Fruit fly (Drosophila melanogaster) whole organism, embryonic: ENCODE results near the gene CG7079.

ENCODE experiments used
- Awh ChIP-seq: fragments of 200-800 bp; sonication (Bioruptor generic); IDR thresholded peaks from 2 replicates; pipeline ENCODE4, ENCODE4 v1.3.6; 2022; ENCODE audit warnings: missing biosample characterization, missing genetic modification characterization
- B-H1 ChIP-seq: fragments of 200-800 bp; sonication (Bioruptor generic); IDR thresholded peaks from 3 replicates; pipeline ENCODE4 v1.3.6; 2022; ENCODE audit warnings: missing biosample characterization, missing genetic modification characterization
- B-H2 ChIP-seq: fragments of 200-800 bp; sonication (Bioruptor generic); optimal IDR thresholded peaks from 2 replicates; lab custom pipeline; 2018; ENCODE audit warnings: missing biosample characterization, mild to moderate bottlenecking, missing genetic modification characterization
- BEAF-32 ChIP-seq: fragments of 200-800 bp; sonication (Bioruptor generic); optimal IDR thresholded peaks from 3 replicates; lab custom pipeline; 2017; ENCODE audit warnings: missing biosample characterization, missing genetic modification characterization, mild to moderate bottlenecking, moderate library complexity, missing genetic modification reagents
- C15 ChIP-seq: fragments of 200-800 bp; sonication (Bioruptor generic); IDR thresholded peaks from 3 replicates; pipeline ENCODE4 v1.3.6; 2022; ENCODE audit warnings: missing biosample characterization, missing genetic modification characterization
- CG10543 ChIP-seq: fragments of 200-800 bp; sonication (Bioruptor generic); optimal IDR thresholded peaks from 3 replicates; lab custom pipeline; 2017; ENCODE audit warnings: missing biosample characterization, mild to moderate bottlenecking, missing genetic modification characterization, moderate library complexity
- CG12071 ChIP-seq: fragments of 200-800 bp; sonication (Bioruptor generic); optimal IDR thresholded peaks from 3 replicates; lab custom pipeline; 2018; ENCODE audit warnings: missing biosample characterization, mild to moderate bottlenecking, missing genetic modification characterization
- CG15073 ChIP-seq: fragments of 200-800 bp; sonication (Bioruptor generic); optimal IDR thresholded peaks from 2 replicates; lab custom pipeline; 2016; ENCODE audit warnings: missing biosample characterization, missing genetic modification characterization
- CG1602 ChIP-seq: fragments of 200-800 bp; sonication (Bioruptor generic); optimal IDR thresholded peaks from 3 replicates; lab custom pipeline; 2016; ENCODE audit warnings: missing biosample characterization, missing genetic modification characterization
- CG17328 ChIP-seq: fragments of 200-800 bp; sonication (Bioruptor generic); IDR thresholded peaks from 2 replicates; pipeline ENCODE4 v1.3.6; 2022; ENCODE audit warnings: missing biosample characterization, missing genetic modification characterization
- CG2678 ChIP-seq: fragments of 200-800 bp; sonication (Bioruptor generic); optimal IDR thresholded peaks from 3 replicates; lab custom pipeline; 2019; ENCODE audit warnings: missing biosample characterization, mild to moderate bottlenecking, missing genetic modification characterization, moderate library complexity
- CG2875 ChIP-seq: fragments of 200-800 bp; sonication (Bioruptor generic); optimal IDR thresholded peaks from 2 replicates; lab custom pipeline; 2017; ENCODE audit warnings: missing biosample characterization, mild to moderate bottlenecking, missing genetic modification characterization, missing genetic modification reagents
- CG30431 ChIP-seq: fragments of 200-800 bp; sonication (Bioruptor generic); optimal IDR thresholded peaks from 2 replicates; lab custom pipeline; 2017; ENCODE audit warnings: missing biosample characterization, missing genetic modification characterization
- CG31224 ChIP-seq: fragments of 200-800 bp; sonication (Bioruptor generic); IDR thresholded peaks from 2 replicates; pipeline ENCODE4 v1.3.6; 2022; ENCODE audit warnings: missing biosample characterization, missing genetic modification characterization
- CG34422 ChIP-seq: fragments of 200-800 bp; sonication (Bioruptor generic); IDR thresholded peaks from 3 replicates; pipeline ENCODE4 v1.3.6; 2022; ENCODE audit warnings: missing biosample characterization, missing genetic modification characterization
- CG3726 ChIP-seq: fragments of 200-800 bp; sonication (Bioruptor generic); IDR thresholded peaks from 3 replicates; pipeline ENCODE4, ENCODE4 v1.3.6; 2022; ENCODE audit warnings: missing biosample characterization, missing genetic modification characterization
- CG5245 ChIP-seq: fragments of 200-800 bp; sonication (Bioruptor generic); optimal IDR thresholded peaks from 3 replicates; lab custom pipeline; 2016; ENCODE audit warnings: missing biosample characterization, missing genetic modification characterization
- CG6254 ChIP-seq: fragments of 200-800 bp; sonication (Bioruptor generic); optimal IDR thresholded peaks from 3 replicates; lab custom pipeline; 2017; ENCODE audit warnings: mild to moderate bottlenecking, missing biosample characterization, missing genetic modification reagents, missing genetic modification characterization
- CG6654 ChIP-seq: fragments of 200-800 bp; sonication (Bioruptor generic); optimal IDR thresholded peaks from 2 replicates; lab custom pipeline; 2017; ENCODE audit warnings: missing biosample characterization, mild to moderate bottlenecking, missing genetic modification characterization
- CG7357 ChIP-seq: fragments of 200-800 bp; sonication (Bioruptor generic); IDR thresholded peaks from 3 replicates; pipeline ENCODE4 v1.3.6; 2022; ENCODE audit warnings: missing biosample characterization, missing genetic modification characterization
- CG7745 ChIP-seq: fragments of 200-800 bp; sonication (Bioruptor generic); optimal IDR thresholded peaks from 2 replicates; lab custom pipeline; 2018; ENCODE audit warnings: missing biosample characterization, mild to moderate bottlenecking, missing genetic modification characterization, moderate library complexity
- CG8388 ChIP-seq: fragments of 200-800 bp; sonication (Bioruptor generic); optimal IDR thresholded peaks from 2 replicates; lab custom pipeline; 2019; ENCODE audit warnings: missing biosample characterization, mild to moderate bottlenecking, missing genetic modification characterization, moderate library complexity
- CG9215 ChIP-seq: fragments of 200-800 bp; sonication (Bioruptor generic); IDR thresholded peaks from 2 replicates; pipeline ENCODE4 v1.3.6; 2022; ENCODE audit warnings: missing biosample characterization, missing genetic modification characterization
- CrebB ChIP-seq: fragments of 200-800 bp; sonication (Bioruptor generic); optimal IDR thresholded peaks from 3 replicates; lab custom pipeline; 2018; ENCODE audit warnings: missing biosample characterization, mild to moderate bottlenecking, missing genetic modification characterization
- Deaf1 ChIP-seq: fragments of 200-800 bp; optimal IDR thresholded peaks from 3 replicates; lab custom pipeline; 2019; ENCODE audit warnings: missing biosample characterization, mild to moderate bottlenecking, missing genetic modification characterization, moderate library complexity
- Doc2 ChIP-seq: fragments of 200-800 bp; sonication (Bioruptor generic); IDR thresholded peaks from 2 replicates; pipeline ENCODE4 v1.3.6; 2022; ENCODE audit warnings: missing biosample characterization, missing genetic modification characterization
- Dp ChIP-seq: fragments of 200-800 bp; sonication (Bioruptor generic); optimal IDR thresholded peaks from 2 replicates; lab custom pipeline; 2018; ENCODE audit warnings: missing biosample characterization, mild to moderate bottlenecking, missing genetic modification characterization, moderate library complexity
- H2.0 ChIP-seq: fragments of 200-800 bp; sonication (Bioruptor generic); IDR thresholded peaks from 2 replicates; pipeline ENCODE4 v1.3.6; 2022; ENCODE audit warnings: missing biosample characterization, missing genetic modification characterization
- Hr51 ChIP-seq, 2 experiments: fragments of 200-800 bp; sonication (Bioruptor generic); optimal IDR thresholded peaks; 2 replicates in 1 of 2; 3 replicates in 1 of 2; lab custom pipeline; 2016 to 2018; ENCODE audit warnings: missing biosample characterization in 2 of 2, missing genetic modification characterization in 2 of 2, mild to moderate bottlenecking in 1 of 2, moderate library complexity in 1 of 2
- Lhr ChIP-seq: fragments of 200-800 bp; sonication (Bioruptor generic); optimal IDR thresholded peaks from 3 replicates; lab custom pipeline; 2017; ENCODE audit warnings: mild to moderate bottlenecking, missing biosample characterization, missing genetic modification reagents, missing genetic modification characterization
- Lpt ChIP-seq: fragments of >200 bp; optimal IDR thresholded peaks from 2 replicates; lab custom pipeline; 2018; ENCODE audit warnings: missing biosample characterization, missing genetic modification characterization
- Spps ChIP-seq: fragments of 200-800 bp; sonication (Bioruptor generic); optimal IDR thresholded peaks from 2 replicates; lab custom pipeline; 2018; ENCODE audit warnings: missing biosample characterization, mild to moderate bottlenecking, missing genetic modification characterization
- Sry-β ChIP-seq: fragments of 200-800 bp; sonication (Bioruptor generic); optimal IDR thresholded peaks from 2 replicates; lab custom pipeline; 2018; ENCODE audit warnings: missing biosample characterization, mild to moderate bottlenecking, missing genetic modification characterization, moderate library complexity
- al ChIP-seq: fragments of 200-800 bp; sonication (Bioruptor generic); IDR thresholded peaks from 2 replicates; pipeline ENCODE4 v1.3.6; 2022; ENCODE audit warnings: missing biosample characterization, missing genetic modification characterization
- aop ChIP-seq: fragments of 200-800 bp; sonication (Bioruptor generic); IDR thresholded peaks from 2 replicates; pipeline ENCODE4 v1.3.6; 2022; ENCODE audit warnings: missing biosample characterization, missing genetic modification characterization
- dan ChIP-seq: fragments of 200-800 bp; sonication (Bioruptor generic); IDR thresholded peaks from 2 replicates; pipeline ENCODE4 v1.3.6; 2022; ENCODE audit warnings: missing biosample characterization, missing genetic modification characterization
- dmrt11E ChIP-seq: fragments of 200-800 bp; sonication (Bioruptor generic); optimal IDR thresholded peaks from 3 replicates; lab custom pipeline; 2018; ENCODE audit warnings: missing biosample characterization, mild to moderate bottlenecking, missing genetic modification characterization, moderate library complexity
- dpn ChIP-seq, 2 experiments: fragments of 200-800 bp; sonication (Bioruptor generic); optimal IDR thresholded peaks; 3 replicates each; lab custom pipeline; 2016; ENCODE audit warnings: missing biosample characterization in 2 of 2, missing genetic modification characterization in 2 of 2
- ems ChIP-seq: fragments of 200-800 bp; sonication (Bioruptor generic); optimal IDR thresholded peaks from 3 replicates; lab custom pipeline; 2016; ENCODE audit warnings: missing biosample characterization, missing genetic modification characterization
- gfzf ChIP-seq: fragments of 200-800 bp; sonication (Bioruptor generic); optimal IDR thresholded peaks from 2 replicates; lab custom pipeline; 2016; ENCODE audit warnings: missing biosample characterization, mild to moderate bottlenecking, missing genetic modification characterization, moderate library complexity
- grn ChIP-seq: fragments of 200-800 bp; sonication (Bioruptor generic); optimal IDR thresholded peaks from 3 replicates; lab custom pipeline; 2017; ENCODE audit warnings: missing biosample characterization, missing genetic modification characterization
- ind ChIP-seq: fragments of 200-800 bp; sonication (Bioruptor generic); optimal IDR thresholded peaks from 3 replicates; lab custom pipeline; 2016; ENCODE audit warnings: missing biosample characterization, missing genetic modification characterization
- jing ChIP-seq: fragments of 200-800 bp; sonication (Bioruptor generic); optimal IDR thresholded peaks from 2 replicates; lab custom pipeline; 2018; ENCODE audit warnings: missing biosample characterization, mild to moderate bottlenecking, missing genetic modification characterization
- kni ChIP-seq: fragments of 200-800 bp; sonication (Bioruptor generic); optimal IDR thresholded peaks from 3 replicates; lab custom pipeline; 2017; ENCODE audit warnings: mild to moderate bottlenecking, missing biosample characterization, missing genetic modification reagents, missing genetic modification characterization
- lilli ChIP-seq: fragments of 200-800 bp; sonication (Bioruptor generic); optimal IDR thresholded peaks from 3 replicates; lab custom pipeline; 2016; ENCODE audit warnings: missing biosample characterization, missing genetic modification characterization
- nau ChIP-seq: fragments of 200-800 bp; sonication (Bioruptor generic); optimal IDR thresholded peaks from 3 replicates; lab custom pipeline; 2017; ENCODE audit warnings: missing biosample characterization, mild to moderate bottlenecking, missing genetic modification characterization, missing genetic modification reagents
- ro ChIP-seq: fragments of 200-800 bp; sonication (Bioruptor generic); IDR thresholded peaks from 2 replicates; pipeline ENCODE4 v1.3.6; 2022; ENCODE audit warnings: missing biosample characterization, missing genetic modification characterization
- tll ChIP-seq, 2 experiments: fragments of 200-800 bp in 1 of 2; fragments of >200 bp in 1 of 2; sonication (Bioruptor generic) in 1 of 2; optimal IDR thresholded peaks; 2 replicates each; lab custom pipeline; 2017 to 2019; ENCODE audit warnings: missing biosample characterization in 2 of 2, missing genetic modification characterization in 2 of 2, mild to moderate bottlenecking in 1 of 2, moderate library complexity in 1 of 2
- tx ChIP-seq: fragments of 200-800 bp; sonication (Bioruptor generic); optimal IDR thresholded peaks from 2 replicates; lab custom pipeline; 2016; ENCODE audit warnings: missing biosample characterization, missing genetic modification characterization
- unc-4 ChIP-seq: fragments of 200-800 bp; sonication (Bioruptor generic); IDR thresholded peaks from 2 replicates; pipeline ENCODE4 v1.3.6; 2022; ENCODE audit warnings: missing biosample characterization, missing genetic modification characterization; ENCODE audit not compliant: partially characterized antibody

Gene CG7079

DNA sequence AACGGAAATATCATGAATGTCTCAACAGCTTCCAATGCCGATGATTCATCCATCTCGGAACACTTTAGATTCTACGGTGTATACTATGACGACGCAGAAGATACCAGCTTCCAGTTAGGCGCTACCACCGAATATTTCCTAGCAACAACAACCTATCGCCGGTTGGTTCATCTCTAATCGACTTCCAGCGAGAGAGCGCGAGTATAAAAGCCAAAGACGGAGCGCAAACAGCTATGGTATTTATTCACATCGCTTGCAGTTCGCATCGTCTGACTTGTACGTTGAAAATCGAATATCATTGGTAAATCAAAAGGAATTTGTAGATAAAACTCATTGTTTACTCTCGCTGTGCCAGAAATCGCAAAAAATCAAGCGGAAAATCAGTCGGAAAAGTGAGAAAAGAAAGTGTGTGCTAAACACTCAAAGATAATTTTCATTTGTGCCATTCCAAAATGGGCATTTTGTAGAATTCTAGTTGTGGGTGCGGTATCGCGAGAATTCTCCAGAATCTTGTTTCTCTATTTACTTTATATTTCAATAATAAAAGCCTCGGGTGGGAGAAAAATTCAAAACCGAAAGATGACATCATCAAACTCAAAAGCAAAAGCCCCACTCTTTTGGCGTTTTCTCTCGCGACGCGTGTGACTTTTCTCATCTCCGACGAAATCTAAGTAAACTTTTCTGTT is 16.5 kb upstream of the CG7079 start, which contains the start of gene AnxB9 (continued):
- no peak for TF ChIP-seq H2.0 (GFP tag; lab: Robert Waterston, UW)
- TF ChIP-seq ind (GFP tag; lab: Kevin White, UChicago), result no peak
- TF ChIP-seq Deaf1 (tag; lab: Kevin White, UChicago), result peak; percentile 30
- no peak for TF ChIP-seq Lpt (GFP tag; lab: Kevin White, UChicago)
- TF ChIP-seq CG8388, result no peak
- no peak for TF ChIP-seq CG9215
- TF ChIP-seq CG1602 (GFP tag; lab: Kevin White, UChicago), result no peak
- TF ChIP-seq Spps (tag; lab: Kevin White, UChicago), result no peak
- peak; percentile 29; the same call in 1 of the 2 replicates for TF ChIP-seq CG17328 (GFP tag; lab: Robert Waterston, UW)
- peak; percentile 50 for TF ChIP-seq CrebB (tag; lab: Kevin White, UChicago)
- peak; percentile 34 for TF ChIP-seq nau (GFP tag; lab: Kevin White, UChicago)
- TF ChIP-seq CG6254 (GFP tag; lab: Kevin White, UChicago), result no peak
- TF ChIP-seq C15 (GFP tag; lab: Robert Waterston, UW), result no peak
- TF ChIP-seq kni (GFP tag; lab: Kevin White, UChicago), result no peak
- TF ChIP-seq Hr51 (GFP tag; optimal IDR thresholded peaks at IDR 0.05; lab: Kevin White, UChicago), result no peak
- TF ChIP-seq ro, result no peak
- no peak for TF ChIP-seq CG31224
- TF ChIP-seq B-H1 (GFP tag; lab: Robert Waterston, UW), result no peak
- no peak for TF ChIP-seq CG7745 (tag; lab: Kevin White, UChicago)
- peak; percentile 23 to 53 for TF ChIP-seq dpn (GFP tag; optimal IDR thresholded peaks at IDR 0.05; lab: Kevin White, UChicago)
- no peak for TF ChIP-seq CG2875 (GFP tag; lab: Kevin White, UChicago)
- TF ChIP-seq al, result no peak
- no peak; the same call in 1 of the 2 replicates for TF ChIP-seq Awh (GFP tag; lab: Robert Waterston, UW)
- TF ChIP-seq Dp (GFP tag; lab: Kevin White, UChicago), result no peak
- TF ChIP-seq Doc2 (GFP tag; lab: Robert Waterston, UW), result no peak
- TF ChIP-seq CG34422 (GFP tag; lab: Robert Waterston, UW), result peak; percentile 54; the same call in 1 of the 3 replicates
- TF ChIP-seq Sry-β (GFP tag; lab: Kevin White, UChicago), result no peak
- no peak; the same call in 1 of the 2 replicates for TF ChIP-seq unc-4 (GFP tag; lab: Robert Waterston, UW)
- TF ChIP-seq CG3726 (GFP tag; lab: Robert Waterston, UW), result no peak
- peak; percentile 31 for TF ChIP-seq grn (GFP tag; lab: Kevin White, UChicago)
- TF ChIP-seq BEAF-32, result no peak
- no peak for TF ChIP-seq ems
- TF ChIP-seq CG12071, result peak; percentile 70
- peak; percentile 47 for TF ChIP-seq lilli (GFP tag; lab: Kevin White, UChicago)
- no peak for TF ChIP-seq CG15073 (GFP tag; lab: Kevin White, UChicago)
- no peak for TF ChIP-seq tll (GFP tag; optimal IDR thresholded peaks at IDR 0.05; lab: Kevin White, UChicago)
- TF ChIP-seq tx, result no peak
- TF ChIP-seq aop, result no peak
- no peak for TF ChIP-seq CG5245
- no peak for TF ChIP-seq dan (GFP tag; lab: Robert Waterston, UW)
- TF ChIP-seq gfzf (GFP tag; lab: Kevin White, UChicago), result no peak
- TF ChIP-seq CG6654 (GFP tag; lab: Kevin White, UChicago), result no peak
- no peak for TF ChIP-seq CG30431
- TF ChIP-seq CG10543 (GFP tag; lab: Kevin White, UChicago), result peak; percentile 70
- no peak for TF ChIP-seq Lhr (GFP tag; lab: Kevin White, UChicago)
- no peak for TF ChIP-seq jing
- no peak for TF ChIP-seq CG7357 (GFP tag; lab: Robert Waterston, UW)
- peak; percentile 37 for TF ChIP-seq CG2678 (tag; lab: Kevin White, UChicago)
- no peak for TF ChIP-seq dmrt11E (tag; lab: Kevin White, UChicago)
- peak; percentile 34 for TF ChIP-seq B-H2 (GFP tag; lab: Kevin White, UChicago)
